Worm (Caenorhabditis elegans) whole organism, early embryonic: ENCODE measurements around the gene erfa-3.

Source experiments
- B0310.2 ChIP-seq: sonication (generic microtip); optimal IDR thresholded peaks from 2 replicates; lab custom pipeline; 2016; ENCODE audit warnings: mild to moderate bottlenecking, missing genetic modification characterization, missing compliant biosample characterization
- F13C5.2 ChIP-seq: sonication (generic microtip); optimal IDR thresholded peaks from 2 replicates; lab custom pipeline; 2017; ENCODE audit warnings: mild to moderate bottlenecking, missing genetic modification characterization, inconsistent platforms, missing compliant biosample characterization
- aly-1 ChIP-seq: sonication (generic microtip); optimal IDR thresholded peaks from 2 replicates; lab custom pipeline; 2016; ENCODE audit warnings: missing genetic modification characterization, missing compliant biosample characterization
- ama-1 ChIP-seq: fragments of 150-350 bp; optimal IDR thresholded peaks from 2 replicates; lab custom pipeline; 2014
- ceh-13 ChIP-seq: fragments of 200-800 bp; sonication (Bioruptor generic); optimal IDR thresholded peaks from 2 replicates; lab custom pipeline; 2018; ENCODE audit warnings: mild to moderate bottlenecking, missing genetic modification characterization, missing compliant biosample characterization
- ceh-36 ChIP-seq: sonication (generic microtip); optimal IDR thresholded peaks from 2 replicates; lab custom pipeline; 2016; ENCODE audit warnings: missing genetic modification characterization, inconsistent platforms, missing compliant biosample characterization
- ets-7 ChIP-seq: sonication (generic microtip); optimal IDR thresholded peaks from 2 replicates; lab custom pipeline; 2016; ENCODE audit warnings: missing genotype, missing genetic modification characterization, missing compliant biosample characterization
- flt-1 ChIP-seq: fragments of 200-800 bp; sonication (Bioruptor generic); IDR thresholded peaks from 2 replicates; pipeline ENCODE4 v1.3.6; 2022; ENCODE audit warnings: missing genetic modification characterization, missing compliant biosample characterization
- hmbx-1 ChIP-seq: sonication (generic microtip); optimal IDR thresholded peaks from 2 replicates; lab custom pipeline; 2016; ENCODE audit warnings: mild to moderate bottlenecking, missing genetic modification characterization, missing compliant biosample characterization
- hmg-4 ChIP-seq: fragments of 200-800 bp; sonication (Bioruptor generic); optimal IDR thresholded peaks from 2 replicates; lab custom pipeline; 2018; ENCODE audit warnings: mild to moderate bottlenecking, missing genetic modification characterization, missing compliant biosample characterization
- hnd-1 ChIP-seq: sonication (generic microtip); optimal IDR thresholded peaks from 2 replicates; lab custom pipeline; 2016; ENCODE audit warnings: missing genetic modification characterization, missing compliant biosample characterization
- pes-1 ChIP-seq: fragments of 200-800 bp; sonication (Bioruptor generic); IDR thresholded peaks from 2 replicates; pipeline ENCODE4 v1.3.6; 2022; ENCODE audit warnings: missing genetic modification reagents, missing genetic modification characterization, missing compliant biosample characterization
- scrt-1 ChIP-seq: fragments of 200-800 bp; sonication (Bioruptor generic); IDR thresholded peaks from 2 replicates; pipeline ENCODE4 v1.3.6; 2022; ENCODE audit warnings: missing genetic modification characterization, missing compliant biosample characterization
- sea-1 ChIP-seq: fragments of 200-800 bp; sonication (Bioruptor generic); conservative IDR thresholded peaks from 2 replicates; pipeline ENCODE4 v1.3.6; 2022; ENCODE audit warnings: missing genetic modification characterization, missing compliant biosample characterization
- tbx-11 ChIP-seq: fragments of 200-800 bp; sonication (Bioruptor generic); IDR thresholded peaks from 2 replicates; pipeline ENCODE4 v1.3.6; 2022; ENCODE audit warnings: missing genetic modification characterization, missing compliant biosample characterization
- tbx-37 ChIP-seq: fragments of 200-800 bp; sonication (Bioruptor generic); conservative IDR thresholded peaks from 2 replicates; pipeline ENCODE4 v1.3.6; 2022; ENCODE audit warnings: missing genetic modification reagents, missing genetic modification characterization, missing compliant biosample characterization
- tra-4 ChIP-seq: sonication (generic microtip); optimal IDR thresholded peaks from 2 replicates; lab custom pipeline; 2017; ENCODE audit warnings: missing genetic modification characterization, missing compliant biosample characterization

erfa-3 gene

DNA sequence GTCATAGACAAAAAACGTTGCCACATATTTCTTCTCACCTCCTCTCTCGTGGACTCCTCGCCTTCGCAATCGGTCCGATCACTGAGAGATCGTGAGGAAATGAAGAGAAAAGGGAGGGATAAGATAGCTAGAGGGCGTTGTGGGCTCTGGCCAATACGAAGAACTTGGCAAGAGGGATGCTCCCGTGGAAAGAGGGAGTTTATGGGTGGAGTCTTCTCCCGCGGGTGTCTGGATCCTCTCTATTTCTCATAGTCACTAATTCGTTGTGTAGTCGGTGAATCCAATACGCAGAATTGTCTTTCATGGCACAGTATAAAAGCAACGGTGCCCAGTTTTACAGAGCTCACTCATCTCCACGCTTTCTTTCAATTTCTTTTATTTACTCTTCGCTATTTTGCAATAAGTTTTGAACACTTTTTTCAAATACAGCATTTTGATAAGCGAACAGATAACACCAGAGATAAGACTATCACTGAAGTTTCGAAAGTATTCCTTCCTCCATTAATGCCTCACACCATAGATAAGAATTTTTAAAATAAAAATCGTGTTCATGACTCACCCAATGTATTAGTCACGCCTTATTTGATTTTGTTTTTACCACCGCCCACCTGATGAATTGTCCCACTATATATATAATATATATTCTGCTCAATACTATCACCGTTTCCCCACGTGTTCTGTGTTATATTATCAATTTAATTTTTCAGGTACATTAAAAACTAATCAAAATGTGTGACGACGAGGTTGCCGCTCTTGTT lies 32.4 kb downstream of the erfa-3 start, which contains the start of gene act-1:
act-1 (plus strand) TSS at position 708 of the 758 bp plus-strand sequence.
- peak; percentile 73 for TF ChIP-seq hmg-4 (GFP tag; lab: Kevin White, UChicago)
- TF ChIP-seq hmbx-1 (tag; lab: Kevin White, UChicago) = no peak
- no peak for TF ChIP-seq tra-4 (tag; lab: Kevin White, UChicago)
- TF ChIP-seq ets-7 (tag; lab: Kevin White, UChicago) = no peak
- no peak for TF ChIP-seq ceh-13
- TF ChIP-seq pes-1 (GFP tag; lab: Robert Waterston, UW) = peak; percentile 10; the same call in 1 of the 2 replicates
- TF ChIP-seq tbx-37 (GFP tag; lab: Robert Waterston, UW) = no peak
- no peak for TF ChIP-seq hnd-1 (tag; lab: Kevin White, UChicago)
- TF ChIP-seq scrt-1 (GFP tag; lab: Robert Waterston, UW) = no peak
- 0 out of 2 replicates have a peak, but pooled peaks have one; percentile 37 for TF ChIP-seq flt-1
- TF ChIP-seq B0310.2 (tag; lab: Kevin White, UChicago) = no peak
- TF ChIP-seq ama-1 (lab: Kevin White, UChicago) = no peak
- no peak for TF ChIP-seq sea-1 (GFP tag; lab: Robert Waterston, UW)
- no peak for TF ChIP-seq tbx-11
- no peak for TF ChIP-seq aly-1
- TF ChIP-seq ceh-36 (tag; lab: Kevin White, UChicago) = no peak
- TF ChIP-seq F13C5.2 (tag; lab: Kevin White, UChicago) = peak; percentile 26

DNA sequence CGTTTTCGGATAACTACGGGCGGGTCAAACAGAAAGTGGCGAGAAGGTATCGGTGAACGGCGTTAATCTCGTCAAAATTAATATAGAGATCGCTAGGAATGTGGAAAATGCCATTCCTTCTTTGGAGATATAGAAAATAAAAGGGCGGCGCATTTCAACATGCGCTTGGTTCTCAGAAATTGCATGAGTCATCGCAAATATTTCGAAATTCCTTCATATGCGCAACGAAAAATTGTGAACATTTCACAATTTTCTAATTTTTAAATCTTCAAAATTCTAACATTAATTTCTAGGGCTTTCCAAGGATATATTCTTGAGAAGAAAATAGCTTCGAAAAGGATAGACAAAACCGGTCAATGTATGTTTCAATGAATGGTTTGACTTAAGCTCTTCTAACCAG lies 34.0 kb downstream of the erfa-3 start:
- no peak for TF ChIP-seq pes-1 (GFP tag; lab: Robert Waterston, UW)
- TF ChIP-seq ceh-13 = no peak
- TF ChIP-seq ceh-36 (tag; lab: Kevin White, UChicago) = no peak
- no peak for TF ChIP-seq hmg-4 (GFP tag; lab: Kevin White, UChicago)
- TF ChIP-seq tbx-37 (GFP tag; lab: Robert Waterston, UW) = no peak
- TF ChIP-seq scrt-1 (GFP tag; lab: Robert Waterston, UW) = no peak
- no peak for TF ChIP-seq F13C5.2 (tag; lab: Kevin White, UChicago)
- TF ChIP-seq tra-4 (tag; lab: Kevin White, UChicago) = no peak
- no peak for TF ChIP-seq ets-7 (tag; lab: Kevin White, UChicago)

DNA sequence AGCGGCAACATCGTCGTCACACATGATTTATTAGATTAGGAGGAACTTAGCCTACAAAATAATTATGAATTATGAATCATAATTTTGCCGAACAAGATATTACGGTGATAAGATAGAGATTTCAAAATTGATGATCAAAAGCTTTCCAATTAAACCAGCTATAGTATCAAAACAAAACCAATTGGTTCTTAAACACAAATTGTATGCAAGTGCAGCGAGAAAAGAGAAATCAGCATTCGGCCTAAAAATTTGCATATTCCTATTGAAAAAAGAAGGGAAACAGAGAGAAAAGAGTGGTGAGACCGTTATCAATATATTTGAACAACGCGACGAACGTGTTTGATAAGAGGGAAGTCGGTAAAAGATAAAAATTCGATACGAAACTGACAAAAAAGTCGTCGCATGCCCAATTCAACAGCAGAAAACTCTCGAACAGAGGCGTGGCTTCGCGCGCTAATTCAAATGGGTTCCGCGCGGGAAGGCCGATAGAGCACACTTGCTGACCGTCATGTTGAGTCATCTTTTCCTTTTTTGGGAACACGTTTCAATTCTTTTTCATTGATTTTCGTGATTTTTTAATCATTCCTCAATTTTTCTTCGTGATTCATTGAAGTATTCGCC lies 34.7 kb downstream of the erfa-3 start, which contains the start of gene act-2:
act-2 (minus strand) TSS at position 51 of the 621 bp plus-strand sequence.
- TF ChIP-seq B0310.2 (tag; lab: Kevin White, UChicago) = peak; percentile 38
- TF ChIP-seq ama-1 (lab: Kevin White, UChicago) = no peak

DNA sequence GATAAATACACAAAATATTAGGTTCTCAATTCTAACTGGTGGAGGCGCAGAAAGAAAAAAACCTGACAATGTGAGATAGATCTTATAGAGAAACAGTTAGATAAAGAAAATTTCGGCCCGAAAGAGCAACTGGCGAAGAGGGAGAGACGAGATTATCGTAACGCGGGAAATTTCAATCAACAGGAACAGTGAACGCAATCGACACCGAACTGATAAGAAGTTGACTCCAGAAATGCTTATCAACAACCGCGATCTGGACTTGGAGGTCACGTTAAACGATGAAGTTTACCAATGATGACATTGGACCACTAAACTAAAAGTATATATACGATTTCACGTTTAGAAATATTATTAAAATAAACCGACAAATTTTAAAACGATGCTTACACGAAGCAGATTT lies 36.5 kb downstream of the erfa-3 start:
- no peak for TF ChIP-seq ceh-13
- no peak for TF ChIP-seq flt-1

DNA sequence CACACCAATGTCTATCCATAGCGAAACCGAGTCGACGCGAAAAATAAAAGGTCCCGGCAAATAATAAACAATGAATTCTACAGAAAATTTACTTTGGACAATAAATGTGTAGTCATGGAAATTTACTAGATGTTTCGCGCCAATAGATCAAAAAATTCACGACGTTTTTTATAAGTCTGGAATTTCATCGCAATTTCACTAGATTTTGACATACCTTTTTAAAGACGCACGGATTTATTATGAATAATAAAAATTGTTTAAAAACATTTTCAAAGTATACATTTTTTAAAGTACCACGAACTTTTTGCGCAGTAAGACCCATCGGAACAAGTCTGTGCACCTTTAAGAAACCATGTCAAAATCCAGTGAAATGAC lies 36.9 kb downstream of the erfa-3 start:
- TF ChIP-seq B0310.2 (tag; lab: Kevin White, UChicago) (no peak), hmg-4 (GFP tag; lab: Kevin White, UChicago) (no peak), tbx-11 (no peak), tbx-37 (GFP tag; lab: Robert Waterston, UW) (no peak), ceh-36 (tag; lab: Kevin White, UChicago) (no peak), ceh-13 (no peak), sea-1 (GFP tag; lab: Robert Waterston, UW) (no peak), pes-1 (GFP tag; lab: Robert Waterston, UW) (no peak), scrt-1 (GFP tag; lab: Robert Waterston, UW) (no peak)

DNA sequence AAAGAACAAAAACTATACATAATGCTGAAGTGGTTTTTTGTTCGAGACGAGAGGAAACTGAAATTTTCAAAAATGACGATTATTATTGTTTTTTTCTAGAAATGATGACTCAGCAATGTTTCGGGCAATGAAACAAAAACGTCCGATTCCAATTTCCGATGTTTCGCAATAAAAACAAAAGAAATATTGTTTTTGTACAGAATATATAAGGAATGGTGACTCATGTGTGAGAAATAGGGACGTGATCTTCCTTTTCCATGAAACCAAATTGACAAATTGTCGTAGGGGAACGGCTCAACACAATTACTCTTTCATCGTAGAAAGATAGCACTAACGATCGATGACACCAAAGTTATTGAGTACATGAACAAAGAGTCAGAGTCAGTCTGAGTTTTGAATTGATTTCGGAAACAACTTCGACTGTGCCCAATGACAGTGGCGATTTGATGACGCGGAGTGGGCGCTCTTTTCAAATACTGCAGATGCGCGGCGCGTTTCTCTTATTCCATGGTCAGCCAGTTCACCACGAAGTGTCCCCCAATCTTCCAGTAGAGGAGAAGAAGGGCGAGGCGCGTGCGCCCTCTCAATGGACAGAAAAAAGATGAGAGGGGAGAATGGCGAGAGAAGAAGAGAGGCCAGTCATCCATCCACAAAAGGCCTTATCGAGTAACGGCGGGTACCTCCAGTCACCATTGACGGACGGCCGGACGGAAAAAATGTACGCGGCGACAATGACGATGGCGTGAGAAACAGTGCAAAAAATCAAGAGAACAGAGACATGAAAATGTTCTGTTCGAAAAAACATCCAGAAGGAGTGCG lies 37.5 kb downstream of the erfa-3 start:
- no peak for TF ChIP-seq tbx-11
- TF ChIP-seq tra-4 (tag; lab: Kevin White, UChicago) = no peak
- TF ChIP-seq pes-1 (GFP tag; lab: Robert Waterston, UW) = peak; percentile 34; the same call in 1 of the 2 replicates
- TF ChIP-seq hmg-4 (GFP tag; lab: Kevin White, UChicago) = peak; percentile 42
- TF ChIP-seq hnd-1 (tag; lab: Kevin White, UChicago) = no peak
- TF ChIP-seq ceh-36 (tag; lab: Kevin White, UChicago) = no peak
- TF ChIP-seq aly-1 = peak; percentile 28
- TF ChIP-seq B0310.2 (tag; lab: Kevin White, UChicago) = no peak
- no peak for TF ChIP-seq hmbx-1 (tag; lab: Kevin White, UChicago)
- no peak for TF ChIP-seq ama-1 (lab: Kevin White, UChicago)

DNA sequence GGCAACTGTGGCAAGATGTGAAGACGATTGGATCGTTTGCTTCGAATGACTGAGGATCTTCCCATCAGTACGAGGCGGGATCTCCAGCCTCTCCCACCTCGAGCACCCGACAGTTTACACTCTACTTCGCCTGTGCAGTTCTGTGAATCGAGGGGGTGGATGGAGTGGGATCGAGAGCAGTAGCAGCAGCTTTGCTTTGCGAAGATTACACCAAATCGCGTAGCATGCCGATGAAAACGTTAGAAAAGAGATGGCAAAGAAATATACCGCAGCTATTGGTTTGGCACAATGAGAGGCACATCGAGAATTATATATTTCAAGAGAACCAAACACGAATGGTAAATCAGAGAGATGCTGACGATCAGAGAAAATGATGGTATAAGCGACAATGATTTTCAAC lies 38.4 kb downstream of the erfa-3 start, which contains the start of gene act-3:
act-3 (minus strand) TSS at position 51 of the 400 bp plus-strand sequence.
- TF ChIP-seq sea-1 (GFP tag; lab: Robert Waterston, UW) (no peak), ceh-13 (no peak), tra-4 (tag; lab: Kevin White, UChicago) (no peak), ets-7 (tag; lab: Kevin White, UChicago) (no peak), flt-1 (no peak), hmbx-1 (tag; lab: Kevin White, UChicago) (no peak), hmg-4 (GFP tag; lab: Kevin White, UChicago) (no peak), ceh-36 (tag; lab: Kevin White, UChicago) (no peak), scrt-1 (GFP tag; lab: Robert Waterston, UW) (no peak), pes-1 (GFP tag; lab: Robert Waterston, UW) (no peak), tbx-37 (GFP tag; lab: Robert Waterston, UW) (no peak), B0310.2 (tag; lab: Kevin White, UChicago) (no peak), hnd-1 (tag; lab: Kevin White, UChicago) (no peak), tbx-11 (no peak)
